Fruit fly (Drosophila melanogaster) whole organism, wandering third instar larva: Measurements from ENCODE around the gene Papss.

Experiments
- CG32264 ChIP-seq: fragments of 200-800 bp; sonication (Bioruptor generic); optimal IDR thresholded peaks from 2 replicates; lab custom pipeline; 2016; ENCODE audit warnings: missing biosample characterization, missing genetic modification characterization
- OdsH ChIP-seq: fragments of 200-800 bp; sonication (Bioruptor generic); optimal IDR thresholded peaks from 2 replicates; lab custom pipeline; 2016; ENCODE audit warnings: missing biosample characterization, mild to moderate bottlenecking, missing genetic modification characterization
- dl ChIP-seq, 2 experiments: fragments of 175-275, 200-275 bp in 1 of 2; fragments of 200-275 bp in 1 of 2; sonication (Bioruptor generic); optimal IDR thresholded peaks; lab custom pipeline; 2018; ENCODE audit warnings: mild to moderate bottlenecking in 2 of 2, missing biosample characterization in 2 of 2, missing genetic modification characterization in 2 of 2, moderate library complexity in 2 of 2; ENCODE audit not compliant: partially characterized antibody in 2 of 2, insufficient read depth in 1 of 2
- fru ChIP-seq: fragments of 200-800 bp; sonication (Bioruptor generic); optimal IDR thresholded peaks from 3 replicates; lab custom pipeline; 2016; ENCODE audit warnings: missing biosample characterization, mild to moderate bottlenecking, missing genetic modification characterization
- psq ChIP-seq: fragments of 200-800 bp; sonication (Bioruptor generic); optimal IDR thresholded peaks from 3 replicates; lab custom pipeline; 2017; ENCODE audit warnings: missing biosample characterization, mild to moderate bottlenecking, missing genetic modification characterization, moderate library complexity

- no peak for TF ChIP-seq fru
- TF ChIP-seq psq: peak; percentile 65
- TF ChIP-seq CG32264 (GFP tag; lab: Kevin White, UChicago): no peak
- TF ChIP-seq OdsH (GFP tag; lab: Kevin White, UChicago): peak; percentile 13
- TF ChIP-seq dl (GFP tag; optimal IDR thresholded peaks at IDR 0.05; lab: Kevin White, UChicago; ENCODE audit: insufficient read depth in 1 of 2, partially characterized antibody in 2 of 2): peak; percentile 81 to 92
Observed at dm6 chr3L:19895556-19895995, 50.5 kb downstream of the Papss start.
